Worm (Caenorhabditis elegans): Measurements from ENCODE around the gene pals-37.

Gene pals-37

DNA sequence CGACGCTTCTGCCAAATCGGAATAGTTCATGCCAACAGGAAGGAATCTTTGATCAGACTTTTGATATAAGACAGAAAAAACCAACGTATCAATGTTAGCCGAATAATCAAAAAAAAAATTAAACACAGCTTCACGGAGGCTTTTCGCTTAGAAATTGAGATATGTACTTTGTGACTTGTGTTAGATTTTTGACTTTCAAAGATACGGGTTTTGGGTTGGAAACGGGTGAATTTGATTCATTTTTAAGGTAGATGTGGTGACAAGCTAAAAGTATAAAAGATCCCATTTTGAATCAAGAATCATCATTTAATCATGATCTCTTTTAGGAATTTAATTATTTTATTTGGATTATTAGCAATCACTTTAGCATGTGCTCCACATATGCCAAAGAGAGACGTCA lies 39.0 kb downstream of the pals-37 start, which contains the start of gene K01D12.8:
TSS of gene K01D12.8 (plus strand) at position 301 of the 400 bp plus-strand sequence.
- no peak for TF ChIP-seq fax-1 (tag; optimal IDR thresholded peaks at IDR 0.05)
- no peak for TF ChIP-seq ztf-16 (tag; optimal IDR thresholded peaks at IDR 0.05)
- no peak for TF ChIP-seq madf-2 (tag; optimal IDR thresholded peaks at IDR 0.05)
- TF ChIP-seq tbx-2 (tag; optimal IDR thresholded peaks at IDR 0.05), result no peak

DNA sequence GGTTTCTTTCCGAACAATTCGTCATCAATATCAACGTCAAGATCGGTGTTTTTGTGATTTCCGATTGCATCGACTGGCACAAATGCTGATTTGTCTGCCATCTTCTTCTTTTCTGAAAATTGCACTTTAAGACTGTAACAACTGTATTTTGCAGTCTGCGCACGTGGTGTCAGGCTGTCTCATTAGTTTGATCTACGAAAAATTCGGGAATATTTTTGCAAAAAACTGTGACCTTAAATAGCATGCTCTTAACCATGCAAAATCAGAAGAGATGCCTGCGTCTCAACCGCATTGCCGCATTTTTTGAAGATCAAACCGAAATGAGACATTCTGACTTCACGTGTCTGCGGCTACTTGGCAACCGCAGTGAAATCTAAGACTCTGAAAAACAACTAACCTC lies 39.9 kb downstream of the pals-37 start, which contains the start of gene K01D12.7:
TSS of gene K01D12.7 (minus strand) at position 101 of the 400 bp plus-strand sequence.
- TF ChIP-seq tbx-7 (tag; optimal IDR thresholded peaks at IDR 0.05) (no peak), fax-1 (tag; optimal IDR thresholded peaks at IDR 0.05) (no peak), dmd-4 (tag; optimal IDR thresholded peaks at IDR 0.05; ENCODE audit: borderline replicate concordance) (no peak), Y22D7AL.16 (tag; optimal IDR thresholded peaks at IDR 0.05) (no peak), fkh-10 (GFP tag; optimal IDR thresholded peaks at IDR 0.05) (no peak), T23F11.4 (GFP tag; optimal IDR thresholded peaks at IDR 0.05) (no peak), hlh-30 (tag; optimal IDR thresholded peaks at IDR 0.05; ENCODE audit: insufficient read depth) (no peak), ama-1 (optimal IDR thresholded peaks at IDR 0.05) (no peak), K09A11.1 (tag; optimal IDR thresholded peaks at IDR 0.05; ENCODE audit: insufficient read depth) (no peak), ref-2 (tag; optimal IDR thresholded peaks at IDR 0.05) (no peak), hlh-13 (GFP tag; optimal IDR thresholded peaks at IDR 0.05) (no peak), C08G9.2 (tag; optimal IDR thresholded peaks at IDR 0.05) (no peak), ceh-34 (tag; optimal IDR thresholded peaks at IDR 0.05) (no peak)

DNA sequence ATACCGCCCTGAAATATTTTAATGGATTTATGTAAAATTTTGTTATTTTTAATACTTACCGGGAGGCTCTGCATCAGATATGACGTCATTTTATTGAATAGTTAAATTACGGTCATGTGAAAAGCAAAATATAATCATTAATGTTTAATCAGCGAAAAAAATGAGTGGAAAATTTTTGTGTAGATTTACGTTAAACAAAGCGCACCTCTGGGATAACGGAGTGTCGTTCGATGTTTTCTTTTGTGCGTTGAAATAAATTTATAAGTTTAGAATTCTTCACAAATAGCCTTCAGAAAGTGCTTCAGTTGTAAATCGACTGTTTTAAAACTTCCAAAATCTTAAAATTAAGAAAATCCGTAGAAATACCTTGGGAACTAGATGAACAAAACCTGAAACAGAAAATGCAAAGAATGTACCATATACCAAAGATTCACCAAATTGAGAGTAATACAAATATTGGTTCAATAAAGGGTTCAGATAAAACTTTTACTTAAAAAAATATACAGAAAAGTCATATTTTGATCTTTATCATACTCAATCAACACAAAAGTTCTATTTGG lies 40.6 kb downstream of the pals-37 start, which contains the start of the genes K01D12.20 and miga-1:
TSS of gene K01D12.20 (minus strand) at position 138 of the 560 bp plus-strand sequence.
TSS of gene miga-1 (minus strand) at position 183 of the 560 bp plus-strand sequence.
- no peak for TF ChIP-seq ref-2 (tag; optimal IDR thresholded peaks at IDR 0.05)
- no peak for TF ChIP-seq ceh-14 (tag; optimal IDR thresholded peaks at IDR 0.05)
- TF ChIP-seq elt-2 (tag; optimal IDR thresholded peaks at IDR 0.05), result no peak
- TF ChIP-seq zip-5 (tag; optimal IDR thresholded peaks at IDR 0.05), result no peak
- no peak for TF ChIP-seq gmeb-2 (tag; optimal IDR thresholded peaks at IDR 0.05)
- TF ChIP-seq ceh-34 (tag; optimal IDR thresholded peaks at IDR 0.05), result no peak
- no peak for TF ChIP-seq ztf-16 (tag; optimal IDR thresholded peaks at IDR 0.05)
- no peak for TF ChIP-seq pax-1 (tag; optimal IDR thresholded peaks at IDR 0.05)
- TF ChIP-seq pat-9 (tag; optimal IDR thresholded peaks at IDR 0.05), result no peak
- TF ChIP-seq fkh-6 (tag; optimal IDR thresholded peaks at IDR 0.05), result no peak
- TF ChIP-seq mec-3 (tag; optimal IDR thresholded peaks at IDR 0.05; ENCODE audit: borderline replicate concordance), result no peak
- TF ChIP-seq C38D4.7 (GFP tag; optimal IDR thresholded peaks at IDR 0.05), result no peak
- no peak for TF ChIP-seq npax-4 (tag; optimal IDR thresholded peaks at IDR 0.05)
- TF ChIP-seq nhr-11 (tag; optimal IDR thresholded peaks at IDR 0.05), result no peak
- TF ChIP-seq ttx-3 (tag; optimal IDR thresholded peaks at IDR 0.05), result no peak
- no peak for TF ChIP-seq odd-2 (tag; optimal IDR thresholded peaks at IDR 0.05)
- TF ChIP-seq ama-1 (optimal IDR thresholded peaks at IDR 0.05), result no peak
- no peak for TF ChIP-seq madf-2 (tag; optimal IDR thresholded peaks at IDR 0.05)
- no peak for TF ChIP-seq pha-4 (tag; optimal IDR thresholded peaks at IDR 0.05)

DNA sequence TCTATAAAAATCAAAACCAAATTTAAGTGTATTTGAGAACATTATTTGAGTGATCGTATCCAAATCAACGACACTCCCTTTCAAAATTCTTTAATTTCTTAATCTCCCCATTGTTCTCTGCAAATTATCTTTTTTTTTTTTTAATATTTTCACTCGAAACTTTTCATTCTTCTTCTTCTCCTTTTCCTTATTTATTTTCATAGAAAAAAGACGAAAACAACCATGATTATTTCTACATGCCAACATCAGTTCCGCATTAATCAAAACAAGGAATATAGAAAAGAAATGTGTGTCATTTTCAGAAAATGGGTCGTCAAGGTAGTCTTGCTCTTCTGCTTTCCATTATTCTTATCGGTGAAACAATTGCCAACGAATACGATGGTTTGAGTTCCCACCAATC lies 43.8 kb downstream of the pals-37 start, which contains the start of gene K01D12.5:
TSS of gene K01D12.5 (plus strand) at position 301 of the 400 bp plus-strand sequence.
- TF ChIP-seq ceh-45 (GFP tag; IDR thresholded peaks at IDR 0.05) (no peak), nfya-1 (tag; optimal IDR thresholded peaks at IDR 0.05) (no peak), dmd-4 (tag; optimal IDR thresholded peaks at IDR 0.05; ENCODE audit: borderline replicate concordance) (no peak), ceh-30 (tag; optimal IDR thresholded peaks at IDR 0.05) (no peak), unc-55 (GFP tag; optimal IDR thresholded peaks at IDR 0.05) (no peak), F13H6.1 (tag; optimal IDR thresholded peaks at IDR 0.05) (no peak), ceh-48 (tag; optimal IDR thresholded peaks at IDR 0.05) (no peak), hlh-8 (tag; optimal IDR thresholded peaks at IDR 0.05) (no peak), hlh-30 (tag; optimal IDR thresholded peaks at IDR 0.05; ENCODE audit: insufficient read depth) (no peak), pros-1 (tag; optimal IDR thresholded peaks at IDR 0.05) (no peak), fkh-10 (GFP tag; optimal IDR thresholded peaks at IDR 0.05) (no peak), lim-6 (tag; optimal IDR thresholded peaks at IDR 0.05) (no peak), sdc-2 (tag; optimal IDR thresholded peaks at IDR 0.05) (no peak)

All from whole organism, late embryonic.